Worm (Caenorhabditis elegans): ENCODE results near the gene F46F5.8.
"Not testable (repeated sequence)": the region's sequence is repeated elsewhere in the genome, so short reads cannot be mapped to it uniquely, and the experiment has no call there.

F46F5.8 gene

DNA sequence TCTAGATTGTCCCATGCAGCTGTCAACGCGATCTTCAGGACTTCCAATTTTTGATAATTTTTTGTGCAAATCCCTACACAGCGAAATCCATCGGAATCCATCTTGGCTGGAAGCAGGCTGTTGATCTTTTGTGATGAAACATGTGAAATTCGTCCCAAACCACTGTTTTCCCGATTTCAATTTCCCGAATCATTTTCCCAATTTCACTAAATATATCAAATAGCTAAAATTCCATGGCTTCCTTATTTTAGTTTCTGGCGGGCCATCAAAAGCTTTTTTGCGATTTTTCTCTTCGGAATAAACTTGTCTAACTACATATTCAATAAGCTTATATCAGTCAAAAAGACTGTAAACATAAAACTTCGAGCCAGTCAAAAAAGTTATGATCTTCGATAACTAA is at the start of gene F46F5.8:
F46F5.8 (minus strand) TSS at position 101 of the 400 bp plus-strand sequence.
- TF ChIP-seq ceh-13 (GFP tag; optimal IDR thresholded peaks at IDR 0.05) (no peak), tbx-11 (GFP tag; IDR thresholded peaks at IDR 0.05) (no peak), aly-1 (tag; optimal IDR thresholded peaks at IDR 0.05) (no peak), flt-1 (GFP tag; IDR thresholded peaks at IDR 0.05) (no peak), sea-1 (GFP tag; conservative IDR thresholded peaks at IDR 0.05) (no peak), tra-4 (tag; optimal IDR thresholded peaks at IDR 0.05) (no peak), ama-1 (optimal IDR thresholded peaks at IDR 0.05) (no peak), tbx-37 (GFP tag; conservative IDR thresholded peaks at IDR 0.05) (no peak), hmg-4 (GFP tag; optimal IDR thresholded peaks at IDR 0.05) (no peak), hnd-1 (tag; optimal IDR thresholded peaks at IDR 0.05) (no peak)

ce11 chrII:869316-869715 is 47.9 kb upstream of the F46F5.8 start:
- TF ChIP-seq hmg-4 (GFP tag; optimal IDR thresholded peaks at IDR 0.05) (no peak), ceh-13 (GFP tag; optimal IDR thresholded peaks at IDR 0.05) (no peak), pes-1 (GFP tag; IDR thresholded peaks at IDR 0.05) (no peak), scrt-1 (GFP tag; IDR thresholded peaks at IDR 0.05) (no peak), ceh-36 (tag; optimal IDR thresholded peaks at IDR 0.05) (no peak), tbx-11 (GFP tag; IDR thresholded peaks at IDR 0.05) (no peak), hmbx-1 (tag; optimal IDR thresholded peaks at IDR 0.05) (no peak), hnd-1 (tag; optimal IDR thresholded peaks at IDR 0.05) (no peak), aly-1 (tag; optimal IDR thresholded peaks at IDR 0.05) (no peak), ets-7 (tag; optimal IDR thresholded peaks at IDR 0.05) (no peak), F13C5.2 (tag; optimal IDR thresholded peaks at IDR 0.05) (no peak), tra-4 (tag; optimal IDR thresholded peaks at IDR 0.05) (no peak), sea-1 (GFP tag; conservative IDR thresholded peaks at IDR 0.05) (no peak), B0310.2 (tag; optimal IDR thresholded peaks at IDR 0.05) (no peak), tbx-37 (GFP tag; conservative IDR thresholded peaks at IDR 0.05) (no peak), ama-1 (optimal IDR thresholded peaks at IDR 0.05) (no peak), flt-1 (GFP tag; IDR thresholded peaks at IDR 0.05) (no peak)

ce11 chrII:868240-868864 is 46.9 kb upstream of the F46F5.8 start, which contains the start of gene fbxc-51:
TSS of gene fbxc-51 (plus strand) at chrII:868814.
- TF ChIP-seq ets-7 (tag; optimal IDR thresholded peaks at IDR 0.05): no peak
- TF ChIP-seq ama-1 (optimal IDR thresholded peaks at IDR 0.05): no peak
- TF ChIP-seq hnd-1 (tag; optimal IDR thresholded peaks at IDR 0.05): no peak
- TF ChIP-seq flt-1 (GFP tag; IDR thresholded peaks at IDR 0.05): no peak
- TF ChIP-seq tbx-11 (GFP tag; IDR thresholded peaks at IDR 0.05): no peak
- no peak for TF ChIP-seq ceh-36 (tag; optimal IDR thresholded peaks at IDR 0.05)
- TF ChIP-seq aly-1 (tag; optimal IDR thresholded peaks at IDR 0.05): no peak
- TF ChIP-seq F13C5.2 (tag; optimal IDR thresholded peaks at IDR 0.05): no peak
- no peak for TF ChIP-seq pes-1 (GFP tag; IDR thresholded peaks at IDR 0.05)
- no peak for TF ChIP-seq B0310.2 (tag; optimal IDR thresholded peaks at IDR 0.05)
- TF ChIP-seq scrt-1 (GFP tag; IDR thresholded peaks at IDR 0.05): no peak
- no peak for TF ChIP-seq tra-4 (tag; optimal IDR thresholded peaks at IDR 0.05)

DNA sequence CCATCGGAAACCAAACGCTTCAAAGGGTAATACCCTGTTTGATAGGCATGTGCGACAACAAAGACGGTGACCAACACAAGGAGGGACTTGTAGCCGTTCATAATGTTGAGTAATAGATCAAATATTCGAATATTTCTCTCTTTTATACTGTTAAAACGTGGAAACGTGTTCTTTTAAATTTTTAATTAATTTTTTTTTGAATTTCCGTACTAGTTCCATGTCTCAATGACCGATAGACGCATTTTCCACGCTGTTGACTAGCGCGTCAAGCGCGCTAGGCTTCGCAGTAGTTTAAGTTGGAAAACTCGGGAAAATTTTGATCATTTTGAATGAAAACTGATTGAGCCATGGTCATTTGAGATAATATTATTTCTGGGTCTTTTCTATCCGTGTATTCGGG is 45.4 kb upstream of the F46F5.8 start, which contains the start of gene Y46B2A.3:
Y46B2A.3 (minus strand) TSS at position 101 of the 400 bp plus-strand sequence.
- no peak for TF ChIP-seq aly-1 (tag; optimal IDR thresholded peaks at IDR 0.05)
- no peak for TF ChIP-seq hnd-1 (tag; optimal IDR thresholded peaks at IDR 0.05)
- no peak for TF ChIP-seq ets-7 (tag; optimal IDR thresholded peaks at IDR 0.05)
- TF ChIP-seq tbx-37 (GFP tag; conservative IDR thresholded peaks at IDR 0.05): no peak
- no peak for TF ChIP-seq ceh-36 (tag; optimal IDR thresholded peaks at IDR 0.05)
- TF ChIP-seq ceh-13 (GFP tag; optimal IDR thresholded peaks at IDR 0.05): no peak
- TF ChIP-seq hmbx-1 (tag; optimal IDR thresholded peaks at IDR 0.05): no peak
- TF ChIP-seq sea-1 (GFP tag; conservative IDR thresholded peaks at IDR 0.05): no peak
- TF ChIP-seq scrt-1 (GFP tag; IDR thresholded peaks at IDR 0.05): no peak
- TF ChIP-seq B0310.2 (tag; optimal IDR thresholded peaks at IDR 0.05): no peak
- TF ChIP-seq pes-1 (GFP tag; IDR thresholded peaks at IDR 0.05): no peak
- no peak for TF ChIP-seq flt-1 (GFP tag; IDR thresholded peaks at IDR 0.05)

DNA sequence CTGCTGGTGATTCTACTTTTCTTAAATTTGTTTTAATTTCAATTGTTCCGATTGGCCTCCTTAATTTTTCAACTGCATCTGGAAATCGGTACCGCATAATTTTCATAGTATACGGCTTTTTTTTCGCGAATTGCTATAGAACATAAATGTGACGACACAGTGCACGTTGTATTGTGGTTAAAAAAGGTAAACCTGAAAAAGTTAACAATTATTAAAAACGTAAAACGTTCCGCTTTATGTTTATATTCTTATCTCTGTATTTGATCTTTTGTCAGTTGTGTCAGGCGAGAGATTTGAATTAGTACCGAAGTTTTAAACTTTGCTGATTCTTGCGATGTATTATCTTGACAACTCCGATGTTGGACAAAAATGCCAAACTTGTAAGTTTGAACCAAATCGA is 40.1 kb upstream of the F46F5.8 start, which contains the start of gene Y46B2A.4:
Y46B2A.4 (plus strand) TSS at position 301 of the 400 bp plus-strand sequence.
- no peak for TF ChIP-seq ceh-36 (tag; optimal IDR thresholded peaks at IDR 0.05)
- TF ChIP-seq F13C5.2 (tag; optimal IDR thresholded peaks at IDR 0.05): no peak
- no peak for TF ChIP-seq ceh-13 (GFP tag; optimal IDR thresholded peaks at IDR 0.05)
- TF ChIP-seq hmbx-1 (tag; optimal IDR thresholded peaks at IDR 0.05): no peak
- TF ChIP-seq hmg-4 (GFP tag; optimal IDR thresholded peaks at IDR 0.05): no peak
- no peak for TF ChIP-seq ets-7 (tag; optimal IDR thresholded peaks at IDR 0.05)
- no peak for TF ChIP-seq aly-1 (tag; optimal IDR thresholded peaks at IDR 0.05)
- TF ChIP-seq tbx-11 (GFP tag; IDR thresholded peaks at IDR 0.05): no peak
- no peak for TF ChIP-seq tbx-37 (GFP tag; conservative IDR thresholded peaks at IDR 0.05)
- no peak for TF ChIP-seq hnd-1 (tag; optimal IDR thresholded peaks at IDR 0.05)

- not testable (repeated sequence) for TF ChIP-seq ama-1 (optimal IDR thresholded peaks at IDR 0.05); flt-1 (GFP tag; IDR thresholded peaks at IDR 0.05); B0310.2 (tag; optimal IDR thresholded peaks at IDR 0.05)
These were observed 29.2 kb upstream of the F46F5.8 start, which contains the start of gene F28A10.5 for ce11 chrII:850567-850966. TSS of gene F28A10.5 (minus strand) at chrII:850667.

DNA sequence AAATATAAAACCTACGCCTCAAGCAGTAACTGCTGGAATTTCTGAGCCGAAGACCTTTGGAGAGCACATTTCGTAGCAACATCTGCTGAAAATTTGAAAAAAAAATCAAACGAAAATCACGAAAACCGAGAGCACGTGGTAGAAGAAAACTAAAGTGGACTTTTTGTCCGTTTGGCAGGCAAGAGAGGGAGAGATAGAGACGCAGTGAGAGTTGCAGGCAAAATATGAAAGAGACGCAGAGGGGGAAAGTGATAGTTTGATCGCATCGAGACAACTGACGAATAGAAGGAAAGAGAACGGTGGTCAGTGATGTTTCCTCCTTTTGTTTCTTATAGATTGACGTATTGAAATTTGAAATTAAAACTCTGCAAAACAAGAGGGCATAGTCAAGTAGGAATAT is 27.1 kb upstream of the F46F5.8 start, which contains the start of the genes acdh-9 and F28A10.13:
acdh-9 (minus strand) TSS at position 85 of the 400 bp plus-strand sequence.
F28A10.13 (plus strand) TSS at position 294 of the 400 bp plus-strand sequence.
- TF ChIP-seq ama-1 (optimal IDR thresholded peaks at IDR 0.05) (no peak), hnd-1 (tag; optimal IDR thresholded peaks at IDR 0.05) (no peak), ceh-36 (tag; optimal IDR thresholded peaks at IDR 0.05) (no peak), pes-1 (GFP tag; IDR thresholded peaks at IDR 0.05) (no peak), tbx-11 (GFP tag; IDR thresholded peaks at IDR 0.05) (no peak), hmbx-1 (tag; optimal IDR thresholded peaks at IDR 0.05) (no peak), aly-1 (tag; optimal IDR thresholded peaks at IDR 0.05) (no peak), ceh-13 (GFP tag; optimal IDR thresholded peaks at IDR 0.05) (no peak), tra-4 (tag; optimal IDR thresholded peaks at IDR 0.05) (no peak), B0310.2 (tag; optimal IDR thresholded peaks at IDR 0.05) (no peak), hmg-4 (GFP tag; optimal IDR thresholded peaks at IDR 0.05) (no peak), tbx-37 (GFP tag; conservative IDR thresholded peaks at IDR 0.05) (no peak), F13C5.2 (tag; optimal IDR thresholded peaks at IDR 0.05) (no peak), ets-7 (tag; optimal IDR thresholded peaks at IDR 0.05) (no peak), sea-1 (GFP tag; conservative IDR thresholded peaks at IDR 0.05) (no peak), flt-1 (GFP tag; IDR thresholded peaks at IDR 0.05) (no peak), scrt-1 (GFP tag; IDR thresholded peaks at IDR 0.05) (no peak)

Data from whole organism, early embryonic.